Worm (Caenorhabditis elegans): ENCODE measurements around the gene srd-1.

srd-1 gene

DNA sequence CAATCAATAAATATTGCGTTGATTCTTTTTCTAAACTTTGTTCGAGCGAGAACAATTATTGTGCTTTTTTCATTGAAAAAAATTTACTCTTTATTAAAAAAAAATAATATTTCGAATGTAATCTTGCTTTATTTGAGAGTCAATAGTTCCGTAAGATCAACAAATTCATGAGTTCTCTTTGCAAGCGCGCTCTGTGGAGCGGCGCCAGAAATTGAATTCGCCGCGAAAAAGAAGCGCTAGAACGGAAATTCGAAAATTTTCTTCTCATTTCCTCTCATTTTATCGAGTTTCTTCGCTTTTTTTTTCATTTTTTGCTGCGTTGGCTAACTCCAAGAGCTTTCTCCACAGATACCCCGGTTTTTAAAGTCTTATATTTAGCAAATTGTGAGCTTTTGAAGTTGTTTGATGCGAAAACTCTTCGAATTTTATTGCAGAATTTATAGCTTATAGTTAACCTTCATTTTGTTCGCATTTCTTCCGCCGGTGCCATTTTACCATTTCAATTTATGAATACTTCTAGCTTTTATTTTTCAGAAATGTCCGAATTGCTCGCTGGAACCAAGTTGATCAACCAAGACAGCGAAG lies 14.6 kb upstream of the srd-1 start, which contains the start of gene R05H5.3 (continued):
- no peak for TF ChIP-seq mes-4 (tag; optimal IDR thresholded peaks at IDR 0.05)
- TF ChIP-seq lir-1 (GFP tag; conservative IDR thresholded peaks at IDR 0.05): peak; percentile 62; the same call in 1 of the 2 replicates
- TF ChIP-seq ceh-27 (GFP tag; optimal IDR thresholded peaks at IDR 0.05): no peak
- TF ChIP-seq cebp-1 (GFP tag; IDR thresholded peaks at IDR 0.05): no peak; the same call in 1 of the 2 replicates
- no peak for TF ChIP-seq cebp-1 (tag; optimal IDR thresholded peaks at IDR 0.05)
- TF ChIP-seq B0035.1 (tag; optimal IDR thresholded peaks at IDR 0.05): no peak
- TF ChIP-seq mcd-1 (GFP tag; IDR thresholded peaks at IDR 0.05): peak; percentile 90
- TF ChIP-seq rec-8 (tag; optimal IDR thresholded peaks at IDR 0.05): peak in 1 of 2 experiments; percentile 14
- peak; percentile 96 for TF ChIP-seq madf-6 (GFP tag; IDR thresholded peaks at IDR 0.05)
- TF ChIP-seq aptf-2 (GFP tag; conservative IDR thresholded peaks at IDR 0.05): 0 out of 2 replicates have a peak, but pooled peaks have one; percentile 56
- peak; percentile 58 for TF ChIP-seq tlf-1 (GFP tag; optimal IDR thresholded peaks at IDR 0.05)
- no peak for TF ChIP-seq zim-3 (tag; optimal IDR thresholded peaks at IDR 0.05)
- TF ChIP-seq ccch-3 (GFP tag; optimal IDR thresholded peaks at IDR 0.05): no peak
- peak; percentile 80 for TF ChIP-seq lsl-1 (GFP tag; optimal IDR thresholded peaks at IDR 0.05)
- TF ChIP-seq Y95B8A.8 (GFP tag; IDR thresholded peaks at IDR 0.05): peak; percentile 75
- peak; percentile 91 for TF ChIP-seq madf-8 (GFP tag; conservative IDR thresholded peaks at IDR 0.05)
- no peak for TF ChIP-seq F55B11.4 (tag; optimal IDR thresholded peaks at IDR 0.05; ENCODE audit: borderline replicate concordance, insufficient read depth)
- peak; percentile 40 for TF ChIP-seq snpc-1.3 (tag; optimal IDR thresholded peaks at IDR 0.05; ENCODE audit: insufficient read depth)
- TF ChIP-seq ztf-18 (tag; optimal IDR thresholded peaks at IDR 0.05): peak; percentile 58
- TF ChIP-seq nhr-90 (tag; optimal IDR thresholded peaks at IDR 0.05): no peak
- TF ChIP-seq lin-54 (GFP tag; optimal IDR thresholded peaks at IDR 0.05): peak; percentile 85
- TF ChIP-seq ceh-91 (GFP tag; IDR thresholded peaks at IDR 0.05): peak; percentile 94
- no peak for TF ChIP-seq T07F8.4 (tag; optimal IDR thresholded peaks at IDR 0.05)
- TF ChIP-seq unc-130 (GFP tag; optimal IDR thresholded peaks at IDR 0.05): peak; percentile 92
- peak; percentile 79 for TF ChIP-seq F33H1.4 (GFP tag; IDR thresholded peaks at IDR 0.05)
- TF ChIP-seq dpl-1 (GFP tag; optimal IDR thresholded peaks at IDR 0.05): peak; percentile 91
- TF ChIP-seq madf-10 (tag; optimal IDR thresholded peaks at IDR 0.05): peak; percentile 40
- TF ChIP-seq tbp1 (GFP tag; optimal IDR thresholded peaks at IDR 0.05): peak; percentile 57
- TF ChIP-seq egrh-3 (GFP tag; IDR thresholded peaks at IDR 0.05): peak; percentile 64
- no peak for TF ChIP-seq nhr-179 (tag; optimal IDR thresholded peaks at IDR 0.05)
- 0 out of 2 replicates have a peak, but pooled peaks have one; percentile 36 for TF ChIP-seq ztf-6 (GFP tag; IDR thresholded peaks at IDR 0.05)
- TF ChIP-seq xnd-1 (tag; optimal IDR thresholded peaks at IDR 0.05): peak; percentile 81
- TF ChIP-seq F22D6.2 (tag; optimal IDR thresholded peaks at IDR 0.05): no peak
- no peak for TF ChIP-seq pha-4 (tag; optimal IDR thresholded peaks at IDR 0.05)
- peak; percentile 31; the same call in 1 of the 2 replicates for TF ChIP-seq ekl-4 (GFP tag; IDR thresholded peaks at IDR 0.05)
- peak; percentile 96 for TF ChIP-seq efl-1 (GFP tag; optimal IDR thresholded peaks at IDR 0.05)
- TF ChIP-seq Y79H2A.3 (GFP tag; conservative IDR thresholded peaks at IDR 0.05): peak; percentile 72; the same call in 1 of the 2 replicates
- peak; percentile 55; the same call in 1 of the 2 replicates for TF ChIP-seq hsf-1 (GFP tag; IDR thresholded peaks at IDR 0.05)
- no peak for TF ChIP-seq athp-1 (tag; optimal IDR thresholded peaks at IDR 0.05)

Measured in whole organism, young adult.